Worm (Caenorhabditis elegans): ENCODE measurements around the gene C23G10.2.

DNA sequence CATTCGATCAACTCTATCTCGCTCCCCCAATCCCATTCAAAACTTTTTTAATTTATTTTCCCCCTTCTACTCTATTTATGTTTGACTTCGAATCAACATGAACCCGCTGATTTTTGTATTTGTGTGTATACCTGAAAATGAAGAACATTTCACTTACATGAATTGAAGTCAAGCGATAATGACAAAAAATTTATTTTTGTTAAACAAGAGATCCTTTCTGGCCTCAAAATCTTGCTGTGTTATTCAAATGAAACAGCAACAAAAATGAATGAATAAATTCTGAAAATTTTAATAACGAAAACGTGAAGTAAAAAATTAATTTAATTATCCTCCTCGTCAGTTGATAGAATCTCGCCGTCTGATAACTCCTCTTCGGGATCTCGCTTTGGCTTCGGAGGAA is 5.4 kb upstream of the C23G10.2 start:
- TF ChIP-seq unc-62 (GFP tag; optimal IDR thresholded peaks at IDR 0.05) (no peak), ceh-90 (tag; optimal IDR thresholded peaks at IDR 0.05) (no peak), ztf-4 (tag; optimal IDR thresholded peaks at IDR 0.05) (no peak), aha-1 (tag; optimal IDR thresholded peaks at IDR 0.05) (no peak), lin-13 (GFP tag; optimal IDR thresholded peaks at IDR 0.05) (no peak), elt-2 (tag; optimal IDR thresholded peaks at IDR 0.05) (no peak), C04F5.9 (tag; optimal IDR thresholded peaks at IDR 0.05) (no peak), ces-1 (GFP tag; optimal IDR thresholded peaks at IDR 0.05) (no peak), nhr-19 (GFP tag; conservative IDR thresholded peaks at IDR 0.05) (no peak), aly-2 (tag; optimal IDR thresholded peaks at IDR 0.05) (peak; percentile 12), nhr-77 (tag; optimal IDR thresholded peaks at IDR 0.05) (no peak), nhr-84 (tag; optimal IDR thresholded peaks at IDR 0.05) (no peak)
